Fruit fly (Drosophila melanogaster) whole organism, embryonic: ENCODE results near the gene CG14082.

Experiments used
- Adf1 ChIP-seq: fragments of 200-800 bp; sonication (Bioruptor generic); IDR thresholded peaks from 2 replicates; pipeline ENCODE4 v1.3.6; 2022; ENCODE audit warnings: missing biosample characterization, missing genetic modification characterization
- B-H2 ChIP-seq: fragments of 200-800 bp; sonication (Bioruptor generic); optimal IDR thresholded peaks from 2 replicates; lab custom pipeline; 2018; ENCODE audit warnings: missing biosample characterization, mild to moderate bottlenecking, missing genetic modification characterization
- CG10274 ChIP-seq: fragments of 200-800 bp; sonication (Bioruptor generic); optimal IDR thresholded peaks from 3 replicates; lab custom pipeline; 2017; ENCODE audit warnings: missing biosample characterization, mild to moderate bottlenecking, missing genetic modification characterization
- CG11456 ChIP-seq: fragments of 200-800 bp; sonication (Bioruptor generic); IDR thresholded peaks from 3 replicates; pipeline ENCODE4 v1.3.6; 2022; ENCODE audit warnings: missing biosample characterization, missing genetic modification characterization
- CG1233 ChIP-seq: fragments of 200-800 bp; sonication (Bioruptor generic); optimal IDR thresholded peaks from 4 replicates; lab custom pipeline; 2018; ENCODE audit warnings: missing biosample characterization, mild to moderate bottlenecking, missing genetic modification characterization
- CG2199 ChIP-seq: fragments of 200-800 bp; sonication (Bioruptor generic); IDR thresholded peaks from 3 replicates; pipeline ENCODE4 v1.3.6; 2022; ENCODE audit warnings: missing biosample characterization, missing genetic modification characterization
- CG2202 ChIP-seq: fragments of 200-800 bp; sonication (Bioruptor generic); optimal IDR thresholded peaks from 2 replicates; lab custom pipeline; 2018; ENCODE audit warnings: missing biosample characterization, mild to moderate bottlenecking, missing genetic modification characterization
- CG2712 ChIP-seq: fragments of 200-800 bp; optimal IDR thresholded peaks from 3 replicates; lab custom pipeline; 2019; ENCODE audit warnings: missing biosample characterization, mild to moderate bottlenecking, missing genetic modification characterization, moderate library complexity
- CG30431 ChIP-seq: fragments of 200-800 bp; sonication (Bioruptor generic); optimal IDR thresholded peaks from 2 replicates; lab custom pipeline; 2017; ENCODE audit warnings: missing biosample characterization, missing genetic modification characterization
- CG33213 ChIP-seq: fragments of 200-800 bp; sonication (Bioruptor generic); optimal IDR thresholded peaks from 3 replicates; lab custom pipeline; 2016; ENCODE audit warnings: missing biosample characterization, missing genetic modification characterization
- CG5953 ChIP-seq: fragments of 200-800 bp; sonication (Bioruptor generic); IDR thresholded peaks from 2 replicates; pipeline ENCODE4 v1.3.6; 2022; ENCODE audit warnings: missing biosample characterization, missing genetic modification characterization
- CG6791 ChIP-seq: fragments of 200-800 bp; sonication (Bioruptor generic); IDR thresholded peaks from 3 replicates; pipeline ENCODE4 v1.3.6; 2022; ENCODE audit warnings: missing biosample characterization, missing genetic modification characterization; ENCODE audit not compliant: partially characterized antibody
- CG7839 ChIP-seq: fragments of 200-800 bp; sonication (Bioruptor generic); optimal IDR thresholded peaks from 3 replicates; lab custom pipeline; 2018; ENCODE audit warnings: missing biosample characterization, mild to moderate bottlenecking, missing genetic modification characterization, moderate library complexity
- CG8281 ChIP-seq: fragments of 200-800 bp; sonication (Bioruptor generic); optimal IDR thresholded peaks from 2 replicates; lab custom pipeline; 2018; ENCODE audit warnings: missing biosample characterization, mild to moderate bottlenecking, missing genetic modification characterization, moderate library complexity
- CG8478 ChIP-seq: fragments of >200 bp; optimal IDR thresholded peaks from 2 replicates; lab custom pipeline; 2018
- CG8944 ChIP-seq: fragments of 200-800 bp; sonication (Bioruptor generic); optimal IDR thresholded peaks from 3 replicates; lab custom pipeline; 2016; ENCODE audit warnings: missing biosample characterization, missing genetic modification characterization
- Deaf1 ChIP-seq: fragments of 200-800 bp; optimal IDR thresholded peaks from 3 replicates; lab custom pipeline; 2019; ENCODE audit warnings: missing biosample characterization, mild to moderate bottlenecking, missing genetic modification characterization, moderate library complexity
- HLH54F ChIP-seq: fragments of 200-800 bp; sonication (Bioruptor generic); optimal IDR thresholded peaks from 3 replicates; lab custom pipeline; 2016; ENCODE audit warnings: missing biosample characterization, missing genetic modification characterization
- Hr51 ChIP-seq, 2 experiments: fragments of 200-800 bp; sonication (Bioruptor generic); optimal IDR thresholded peaks; 2 replicates in 1 of 2; 3 replicates in 1 of 2; lab custom pipeline; 2016 to 2018; ENCODE audit warnings: missing biosample characterization in 2 of 2, missing genetic modification characterization in 2 of 2, mild to moderate bottlenecking in 1 of 2, moderate library complexity in 1 of 2
- Kr ChIP-seq: fragments of 200-800 bp; sonication (Bioruptor generic); optimal IDR thresholded peaks from 2 replicates; lab custom pipeline; 2017; ENCODE audit warnings: missing biosample characterization, mild to moderate bottlenecking, missing genetic modification characterization
- MTF-1 ChIP-seq: fragments of 200-800 bp; sonication (Bioruptor generic); optimal IDR thresholded peaks from 2 replicates; lab custom pipeline; 2018; ENCODE audit warnings: missing biosample characterization, mild to moderate bottlenecking, missing genetic modification characterization, borderline replicate concordance
- Mes4 ChIP-seq: fragments of 200-800 bp; sonication (Bioruptor generic); optimal IDR thresholded peaks from 2 replicates; lab custom pipeline; 2016; ENCODE audit warnings: missing biosample characterization, missing genetic modification characterization
- NC2β ChIP-seq: fragments of 200-800 bp; sonication (Bioruptor generic); optimal IDR thresholded peaks from 2 replicates; lab custom pipeline; 2016; ENCODE audit warnings: missing biosample characterization, missing genetic modification characterization
- Neu2 ChIP-seq: fragments of 200-800 bp; sonication (Bioruptor generic); optimal IDR thresholded peaks from 3 replicates; lab custom pipeline; 2016; ENCODE audit warnings: missing biosample characterization, missing genetic modification characterization, borderline replicate concordance
- Nf-YB ChIP-seq: fragments of 200-800 bp; sonication (Bioruptor generic); optimal IDR thresholded peaks from 3 replicates; lab custom pipeline; 2019; ENCODE audit warnings: missing biosample characterization, mild to moderate bottlenecking, missing genetic modification characterization, moderate library complexity
- Vsx1 ChIP-seq: fragments of 200-800 bp; sonication (Bioruptor generic); optimal IDR thresholded peaks from 2 replicates; lab custom pipeline; 2017; ENCODE audit warnings: missing biosample characterization, mild to moderate bottlenecking, missing genetic modification characterization, missing genetic modification reagents
- amos ChIP-seq: fragments of 200-800 bp; sonication (Bioruptor generic); IDR thresholded peaks from 2 replicates; pipeline ENCODE4 v1.3.6; 2022; ENCODE audit warnings: missing biosample characterization, missing genetic modification characterization; ENCODE audit not compliant: partially characterized antibody
- aop ChIP-seq: fragments of 200-800 bp; sonication (Bioruptor generic); IDR thresholded peaks from 2 replicates; pipeline ENCODE4 v1.3.6; 2022; ENCODE audit warnings: missing biosample characterization, missing genetic modification characterization
- ash1 ChIP-seq: fragments of 200-800 bp; sonication (Bioruptor generic); optimal IDR thresholded peaks from 2 replicates; lab custom pipeline; 2018; ENCODE audit warnings: missing biosample characterization, mild to moderate bottlenecking, missing genetic modification characterization
- bsh ChIP-seq, 2 experiments: fragments of 200-800 bp; sonication (Bioruptor generic); optimal IDR thresholded peaks; 2 replicates each; lab custom pipeline; 2017 to 2018; ENCODE audit warnings: mild to moderate bottlenecking in 2 of 2, missing biosample characterization in 2 of 2, missing genetic modification characterization in 2 of 2, moderate library complexity in 1 of 2
- cad ChIP-seq: fragments of >200 bp; optimal IDR thresholded peaks from 2 replicates; lab custom pipeline; 2017; ENCODE audit warnings: missing biosample characterization, missing genetic modification characterization
- chn ChIP-seq: fragments of 200-800 bp; sonication (Bioruptor generic); optimal IDR thresholded peaks from 2 replicates; lab custom pipeline; 2016; ENCODE audit warnings: missing biosample characterization, missing genetic modification characterization
- croc ChIP-seq: fragments of 200-800 bp; sonication (Bioruptor generic); conservative IDR thresholded peaks from 3 replicates; pipeline ENCODE4 v1.3.6; 2022; ENCODE audit warnings: missing biosample characterization, missing genetic modification characterization
- da ChIP-seq: fragments of 200-800 bp; sonication (Bioruptor generic); optimal IDR thresholded peaks from 2 replicates; lab custom pipeline; 2016; ENCODE audit warnings: missing biosample characterization, missing genetic modification characterization
- dati ChIP-seq: fragments of 200-800 bp; sonication (Bioruptor generic); IDR thresholded peaks from 2 replicates; pipeline ENCODE4 v1.3.6; 2022; ENCODE audit warnings: missing biosample characterization, missing genetic modification characterization
- dpn ChIP-seq, 2 experiments: fragments of 200-800 bp; sonication (Bioruptor generic); optimal IDR thresholded peaks; 3 replicates each; lab custom pipeline; 2016; ENCODE audit warnings: missing biosample characterization in 2 of 2, missing genetic modification characterization in 2 of 2
- fd102C ChIP-seq: fragments of 200-800 bp; sonication (Bioruptor generic); optimal IDR thresholded peaks from 2 replicates; lab custom pipeline; 2018; ENCODE audit warnings: missing biosample characterization, mild to moderate bottlenecking, missing genetic modification characterization, moderate library complexity
- kay ChIP-seq: fragments of 200-800 bp; sonication (Bioruptor generic); optimal IDR thresholded peaks from 2 replicates; lab custom pipeline; 2016; ENCODE audit warnings: missing biosample characterization, missing genetic modification characterization
- lilli ChIP-seq: fragments of 200-800 bp; sonication (Bioruptor generic); optimal IDR thresholded peaks from 3 replicates; lab custom pipeline; 2016; ENCODE audit warnings: missing biosample characterization, missing genetic modification characterization
- mirr ChIP-seq: fragments of 200-800 bp; sonication (Bioruptor generic); optimal IDR thresholded peaks from 3 replicates; lab custom pipeline; 2018; ENCODE audit warnings: missing biosample characterization, mild to moderate bottlenecking, missing genetic modification characterization
- peb ChIP-seq: fragments of 200-800 bp; sonication (Bioruptor generic); IDR thresholded peaks from 2 replicates; pipeline ENCODE4 v1.3.6; 2022; ENCODE audit warnings: missing biosample characterization, missing genetic modification characterization
- pho ChIP-seq: fragments of 200-800 bp; sonication (Bioruptor generic); optimal IDR thresholded peaks from 2 replicates; lab custom pipeline; 2016; ENCODE audit warnings: missing biosample characterization, missing genetic modification characterization
- psq ChIP-seq: fragments of 200-800 bp; sonication (Bioruptor generic); optimal IDR thresholded peaks from 2 replicates; lab custom pipeline; 2017; ENCODE audit warnings: missing biosample characterization, missing genetic modification characterization
- rib ChIP-seq: fragments of 200-800 bp; sonication (Bioruptor generic); IDR thresholded peaks from 2 replicates; pipeline ENCODE4 v1.3.6; 2022; ENCODE audit warnings: missing biosample characterization, missing genetic modification characterization
- sima ChIP-seq: fragments of 200-800 bp; sonication (Bioruptor generic); optimal IDR thresholded peaks from 2 replicates; lab custom pipeline; 2016; ENCODE audit warnings: missing biosample characterization, missing genetic modification characterization
- slbo ChIP-seq: fragments of 200-800 bp; sonication (Bioruptor generic); IDR thresholded peaks from 2 replicates; pipeline ENCODE4 v1.3.6; 2022; ENCODE audit warnings: missing biosample characterization, missing genetic modification characterization
- sr ChIP-seq: fragments of 200-800 bp; sonication (Bioruptor generic); IDR thresholded peaks from 3 replicates; pipeline ENCODE4 v1.3.6; 2022; ENCODE audit warnings: missing biosample characterization, missing genetic modification characterization
- stc ChIP-seq: fragments of 200-800 bp; sonication (Bioruptor generic); IDR thresholded peaks from 2 replicates; pipeline ENCODE4 v1.3.6; 2022; ENCODE audit warnings: missing biosample characterization, missing genetic modification characterization
- trh ChIP-seq: fragments of 200-800 bp; sonication (Bioruptor generic); optimal IDR thresholded peaks from 2 replicates; lab custom pipeline; 2016; ENCODE audit warnings: missing biosample characterization, missing genetic modification characterization
- tup ChIP-seq: fragments of 200-800 bp; sonication (Bioruptor generic); optimal IDR thresholded peaks from 2 replicates; lab custom pipeline; 2016; ENCODE audit warnings: missing biosample characterization, mild to moderate bottlenecking, missing genetic modification characterization, moderate library complexity
- unpg ChIP-seq: fragments of 200-800 bp; sonication (Bioruptor generic); optimal IDR thresholded peaks from 3 replicates; lab custom pipeline; 2018; ENCODE audit warnings: missing biosample characterization, mild to moderate bottlenecking, missing genetic modification characterization, moderate library complexity

CG14082 gene

DNA sequence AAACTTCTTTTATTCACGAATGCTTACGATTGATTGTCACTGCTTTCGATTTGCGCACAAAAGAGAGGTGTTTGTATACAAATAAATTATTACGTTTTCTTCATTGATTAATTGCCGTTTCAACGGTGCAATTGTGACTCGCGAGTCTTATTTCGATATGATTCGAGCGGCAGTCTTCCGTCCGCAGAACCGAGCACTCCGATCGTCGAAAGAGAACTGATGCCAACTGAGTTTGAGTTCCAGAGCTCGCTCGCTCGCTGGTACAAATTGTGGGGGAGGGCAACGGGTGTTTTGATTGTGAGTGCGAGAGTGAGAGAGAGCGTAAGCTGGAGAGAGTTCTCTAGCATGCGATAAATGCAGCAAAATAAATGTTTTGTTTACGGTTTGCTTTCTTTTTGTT lies 31.7 kb upstream of the CG14082 start (continued):
- TF ChIP-seq MTF-1 (GFP tag; lab: Kevin White, UChicago): peak; percentile 52
- TF ChIP-seq CG11456 (GFP tag; lab: Robert Waterston, UW): peak; percentile 18; the same call in 1 of the 3 replicates
- peak; percentile 89 for TF ChIP-seq CG2199 (GFP tag; lab: Robert Waterston, UW)
- peak; percentile 26; the same call in 1 of the 2 replicates for TF ChIP-seq aop (GFP tag; lab: Robert Waterston, UW)
- peak; percentile 44 for TF ChIP-seq slbo (GFP tag; lab: Robert Waterston, UW)
- TF ChIP-seq psq (GFP tag; lab: Kevin White, UChicago): no peak
- peak; percentile 50; the same call in 1 of the 2 replicates for TF ChIP-seq amos
- TF ChIP-seq HLH54F (GFP tag; lab: Kevin White, UChicago): peak; percentile 16
- peak; percentile 72 for TF ChIP-seq rib (GFP tag; lab: Robert Waterston, UW)
- 0 out of 2 replicates have a peak, but pooled peaks have one; percentile 30 for TF ChIP-seq CG5953 (GFP tag; lab: Robert Waterston, UW)
- TF ChIP-seq CG1233 (GFP tag; lab: Kevin White, UChicago): no peak
- no peak for TF ChIP-seq CG30431 (GFP tag; lab: Kevin White, UChicago)
- peak; percentile 21 for TF ChIP-seq NC2β
- no peak for TF ChIP-seq Vsx1 (GFP tag; lab: Kevin White, UChicago)
- TF ChIP-seq peb (GFP tag; lab: Robert Waterston, UW): no peak
- peak; percentile 62; the same call in 2 of the 3 replicates for TF ChIP-seq CG6791 (GFP tag; lab: Robert Waterston, UW)
- TF ChIP-seq CG7839 (tag; lab: Kevin White, UChicago): peak; percentile 38
- peak; percentile 8; the same call in 1 of the 2 replicates for TF ChIP-seq Adf1 (GFP tag; lab: Robert Waterston, UW)
- TF ChIP-seq stc (GFP tag; lab: Robert Waterston, UW): peak; percentile 39; the same call in 1 of the 2 replicates
- no peak for TF ChIP-seq Hr51 (GFP tag; optimal IDR thresholded peaks at IDR 0.05; lab: Kevin White, UChicago)
- no peak for TF ChIP-seq da (GFP tag; lab: Kevin White, UChicago)
- TF ChIP-seq CG33213 (GFP tag; lab: Kevin White, UChicago): peak; percentile 37
- TF ChIP-seq CG2202: peak; percentile 22
- TF ChIP-seq CG8478 (lab: Kevin White, UChicago): no peak
- peak; percentile 28 for TF ChIP-seq unpg (GFP tag; lab: Kevin White, UChicago)
- TF ChIP-seq tup: no peak
- peak; percentile 56; the same call in 1 of the 3 replicates for TF ChIP-seq sr
- TF ChIP-seq Nf-YB (GFP tag; lab: Kevin White, UChicago): peak; percentile 16
- no peak for TF ChIP-seq CG8944 (GFP tag; lab: Kevin White, UChicago)
- TF ChIP-seq croc: no peak
- peak; percentile 9 to 37 for TF ChIP-seq bsh (GFP tag; optimal IDR thresholded peaks at IDR 0.05; lab: Kevin White, UChicago)
- TF ChIP-seq chn: peak; percentile 66
- TF ChIP-seq trh (GFP tag; lab: Kevin White, UChicago): no peak
- TF ChIP-seq pho (GFP tag; lab: Kevin White, UChicago): peak; percentile 8
- TF ChIP-seq kay (GFP tag; lab: Kevin White, UChicago): no peak
- TF ChIP-seq dpn (GFP tag; optimal IDR thresholded peaks at IDR 0.05; lab: Kevin White, UChicago): peak in 1 of 2 experiments; percentile 6
- peak; percentile 39 for TF ChIP-seq cad (GFP tag; lab: Kevin White, UChicago)
- TF ChIP-seq CG2712: peak; percentile 54
- peak; percentile 59 for TF ChIP-seq mirr (GFP tag; lab: Kevin White, UChicago)
- peak; percentile 63 for TF ChIP-seq Deaf1 (tag; lab: Kevin White, UChicago)
- peak; percentile 15 for TF ChIP-seq lilli (GFP tag; lab: Kevin White, UChicago)
- peak; percentile 32 for TF ChIP-seq Mes4 (GFP tag; lab: Kevin White, UChicago)
- TF ChIP-seq Neu2 (GFP tag; lab: Kevin White, UChicago): no peak
- no peak for TF ChIP-seq B-H2 (GFP tag; lab: Kevin White, UChicago)
- TF ChIP-seq CG8281: no peak
- no peak for TF ChIP-seq sima (GFP tag; lab: Kevin White, UChicago)
- TF ChIP-seq dati (GFP tag; lab: Robert Waterston, UW): no peak
- TF ChIP-seq CG10274 (GFP tag; lab: Kevin White, UChicago): no peak
- peak; percentile 9 for TF ChIP-seq Kr (GFP tag; lab: Kevin White, UChicago)
- peak; percentile 54 for TF ChIP-seq ash1 (GFP tag; lab: Kevin White, UChicago)
- TF ChIP-seq fd102C: peak; percentile 34
